Worm (Caenorhabditis elegans) whole organism, L1 larva: ENCODE measurements around the gene R04B5.6.

Experiments used
- C16A3.4 ChIP-seq: fragments of 150-350 bp; optimal IDR thresholded peaks from 2 replicates; lab custom pipeline; 2014; ENCODE audit warnings: missing biosample characterization, missing genetic modification characterization
- F16B12.6 ChIP-seq: fragments of 150-350 bp; optimal IDR thresholded peaks from 2 replicates; lab custom pipeline; 2014; ENCODE audit warnings: missing biosample characterization, missing genetic modification characterization
- aha-1 ChIP-seq: fragments of 150-350 bp; optimal IDR thresholded peaks from 2 replicates; lab custom pipeline; 2014; ENCODE audit warnings: missing biosample characterization, missing genetic modification characterization
- alr-1 ChIP-seq: fragments of 200-800 bp; sonication (Bioruptor generic); optimal IDR thresholded peaks from 2 replicates; lab custom pipeline; 2018; ENCODE audit warnings: borderline replicate concordance, mild to moderate bottlenecking, missing genetic modification characterization, missing compliant biosample characterization
- aly-2 ChIP-seq: fragments of 150-350 bp; optimal IDR thresholded peaks from 2 replicates; lab custom pipeline; 2014; ENCODE audit warnings: missing biosample characterization, missing genetic modification characterization
- ama-1 ChIP-seq: fragments of 150-350 bp; optimal IDR thresholded peaks from 2 replicates; lab custom pipeline; 2014
- blmp-1 ChIP-seq: fragments of 150-350 bp; optimal IDR thresholded peaks from 2 replicates; lab custom pipeline; 2014; ENCODE audit warnings: missing biosample characterization, missing genetic modification characterization
- ceh-63 ChIP-seq: fragments of 200-800 bp; sonication (Bioruptor generic); optimal IDR thresholded peaks from 2 replicates; lab custom pipeline; 2018; ENCODE audit warnings: mild to moderate bottlenecking, missing genetic modification characterization, missing compliant biosample characterization
- ceh-88 ChIP-seq: fragments of 200-800 bp; sonication (Bioruptor generic); IDR thresholded peaks from 2 replicates; pipeline ENCODE4 v1.3.6; 2022; ENCODE audit warnings: missing genetic modification characterization, missing compliant biosample characterization
- ceh-90 ChIP-seq: sonication (generic microtip); optimal IDR thresholded peaks from 2 replicates; lab custom pipeline; 2016; ENCODE audit warnings: missing genetic modification characterization, missing compliant biosample characterization
- ces-1 ChIP-seq: fragments of 150-350 bp; optimal IDR thresholded peaks from 2 replicates; lab custom pipeline; 2014; ENCODE audit warnings: missing biosample characterization, missing genetic modification reagents, missing genetic modification characterization
- efl-1 ChIP-seq, 4 experiments: fragments of 150-350 bp; optimal IDR thresholded peaks in 3 of 4; peaks in 1 of 4; 1 replicate in 1 of 4; 2 replicates in 3 of 4; lab custom pipeline; 2014; ENCODE audit warnings: missing biosample characterization in 2 of 4, missing genetic modification characterization in 2 of 4, missing genetic modification reagents in 2 of 4
- efl-3 ChIP-seq: fragments of 200-800 bp; sonication (Bioruptor generic); optimal IDR thresholded peaks from 2 replicates; lab custom pipeline; 2018; ENCODE audit warnings: mild to moderate bottlenecking, missing genetic modification characterization, missing compliant biosample characterization
- egl-13 ChIP-seq: sonication (generic microtip); optimal IDR thresholded peaks from 2 replicates; lab custom pipeline; 2016; ENCODE audit warnings: missing genotype, missing genetic modification reagents, missing genetic modification characterization, missing compliant biosample characterization
- elt-2 ChIP-seq: sonication (generic microtip); optimal IDR thresholded peaks from 2 replicates; lab custom pipeline; 2016; ENCODE audit warnings: missing genetic modification characterization, mild to moderate bottlenecking, inconsistent platforms, missing compliant biosample characterization, missing genetic modification reagents
- fkh-10 ChIP-seq: sonication (generic microtip); optimal IDR thresholded peaks from 2 replicates; lab custom pipeline; 2017; ENCODE audit warnings: missing biosample characterization, missing genetic modification reagents, missing genetic modification characterization
- fkh-4 ChIP-seq: sonication (generic microtip); optimal IDR thresholded peaks from 2 replicates; lab custom pipeline; 2016; ENCODE audit warnings: missing compliant biosample characterization, missing genetic modification characterization, borderline replicate concordance
- fkh-8 ChIP-seq: sonication (generic microtip); optimal IDR thresholded peaks from 2 replicates; lab custom pipeline; 2016; ENCODE audit warnings: mild to moderate bottlenecking, missing genetic modification characterization, missing compliant biosample characterization
- grh-1 ChIP-seq: fragments of 200-800 bp; sonication (Bioruptor generic); IDR thresholded peaks from 2 replicates; pipeline ENCODE4 v1.3.6; 2022; ENCODE audit warnings: missing genetic modification reagents, missing genetic modification characterization, missing compliant biosample characterization
- hlh-4 ChIP-seq: sonication (generic microtip); optimal IDR thresholded peaks from 2 replicates; lab custom pipeline; 2016; ENCODE audit warnings: mild to moderate bottlenecking, missing genetic modification characterization, missing compliant biosample characterization
- hpl-2 ChIP-seq: fragments of 150-350 bp; optimal IDR thresholded peaks from 2 replicates; lab custom pipeline; 2014; ENCODE audit warnings: missing biosample characterization, missing genetic modification reagents, missing genetic modification characterization
- irx-1 ChIP-seq: sonication (generic microtip); optimal IDR thresholded peaks from 2 replicates; lab custom pipeline; 2016; ENCODE audit warnings: missing genetic modification characterization, missing compliant biosample characterization
- isw-1 ChIP-seq: fragments of 200-800 bp; sonication (Bioruptor generic); IDR thresholded peaks from 2 replicates; pipeline ENCODE4 v1.3.6; 2022; ENCODE audit warnings: missing genetic modification characterization, missing compliant biosample characterization
- jun-1 ChIP-seq: fragments of 150-350 bp; optimal IDR thresholded peaks from 2 replicates; lab custom pipeline; 2014; ENCODE audit warnings: missing biosample characterization, missing genetic modification reagents, missing genetic modification characterization
- lin-13 ChIP-seq: fragments of 150-350 bp; optimal IDR thresholded peaks from 2 replicates; lab custom pipeline; 2014; ENCODE audit warnings: missing biosample characterization, missing genetic modification reagents, missing genetic modification characterization
- lin-15B ChIP-seq: fragments of 150-350 bp; sonication (generic microtip); optimal IDR thresholded peaks from 3 replicates; lab custom pipeline; 2014; ENCODE audit warnings: missing biosample characterization, missing genetic modification characterization
- lin-35 ChIP-seq, 2 experiments: fragments of 150-350 bp; optimal IDR thresholded peaks; 2 replicates each; lab custom pipeline; 2014; ENCODE audit warnings: missing biosample characterization in 2 of 2, missing genetic modification characterization in 2 of 2, missing genetic modification reagents in 2 of 2
- lin-39 ChIP-seq: fragments of 150-350 bp; optimal IDR thresholded peaks from 2 replicates; lab custom pipeline; 2014; ENCODE audit warnings: missing biosample characterization, missing genetic modification reagents, missing genetic modification characterization
- mdl-1 ChIP-seq, 2 experiments: fragments of 150-350 bp; optimal IDR thresholded peaks; 2 replicates each; lab custom pipeline; 2014 to 2017; ENCODE audit warnings: missing biosample characterization in 2 of 2, missing genetic modification characterization in 2 of 2, inconsistent platforms in 1 of 2
- mef-2 ChIP-seq: fragments of 150-350 bp; optimal IDR thresholded peaks from 2 replicates; lab custom pipeline; 2014; ENCODE audit warnings: missing biosample characterization, missing genetic modification characterization
- mep-1 ChIP-seq: fragments of 150-350 bp; optimal IDR thresholded peaks from 2 replicates; lab custom pipeline; 2014; ENCODE audit warnings: missing biosample characterization, missing genetic modification characterization
- nhr-11 ChIP-seq: fragments of 150-350 bp; optimal IDR thresholded peaks from 2 replicates; lab custom pipeline; 2014; ENCODE audit warnings: missing biosample characterization, missing genetic modification characterization
- nhr-20 ChIP-seq: sonication (generic microtip); optimal IDR thresholded peaks from 2 replicates; lab custom pipeline; 2016; ENCODE audit warnings: mild to moderate bottlenecking, missing genetic modification characterization, missing compliant biosample characterization
- nhr-237 ChIP-seq: fragments of 150-350 bp; optimal IDR thresholded peaks from 2 replicates; lab custom pipeline; 2014; ENCODE audit warnings: missing biosample characterization, missing genetic modification characterization
- nhr-28 ChIP-seq: fragments of 150-350 bp; optimal IDR thresholded peaks from 2 replicates; lab custom pipeline; 2014; ENCODE audit warnings: missing biosample characterization, missing genetic modification characterization
- nhr-47 ChIP-seq: sonication (generic microtip); optimal IDR thresholded peaks from 2 replicates; lab custom pipeline; 2016; ENCODE audit warnings: mild to moderate bottlenecking, missing genetic modification characterization, moderate library complexity, missing compliant biosample characterization
- nhr-77 ChIP-seq: fragments of 150-350 bp; optimal IDR thresholded peaks from 2 replicates; lab custom pipeline; 2014; ENCODE audit warnings: missing biosample characterization, missing genetic modification characterization
- nhr-84 ChIP-seq: sonication (generic microtip); optimal IDR thresholded peaks from 2 replicates; lab custom pipeline; 2017; ENCODE audit warnings: missing biosample characterization, missing genetic modification characterization
- nhr-85 ChIP-seq: sonication (generic microtip); peaks from one replicate; lab custom pipeline; 2016; ENCODE audit warnings: missing genetic modification characterization, inconsistent platforms, missing compliant biosample characterization
- pax-3 ChIP-seq: fragments of 200-800 bp; sonication (Bioruptor generic); optimal IDR thresholded peaks from 2 replicates; lab custom pipeline; 2018; ENCODE audit warnings: mild to moderate bottlenecking, missing genetic modification characterization, moderate library complexity, missing compliant biosample characterization
- pqm-1 ChIP-seq: sonication (generic microtip); optimal IDR thresholded peaks from 3 replicates; lab custom pipeline; 2017; ENCODE audit warnings: missing biosample characterization, missing genetic modification characterization
- rnt-1 ChIP-seq: sonication (generic microtip); optimal IDR thresholded peaks from 2 replicates; lab custom pipeline; 2016; ENCODE audit warnings: mild to moderate bottlenecking, missing genetic modification characterization, moderate library complexity, missing compliant biosample characterization
- skn-1 ChIP-seq: fragments of 150-350 bp; optimal IDR thresholded peaks from 2 replicates; lab custom pipeline; 2014; ENCODE audit warnings: missing biosample characterization, missing genetic modification characterization
- snu-23 ChIP-seq: sonication (generic microtip); optimal IDR thresholded peaks from 2 replicates; lab custom pipeline; 2016; ENCODE audit warnings: missing genetic modification characterization, missing compliant biosample characterization
- sox-4 ChIP-seq: sonication (generic microtip); optimal IDR thresholded peaks from 2 replicates; lab custom pipeline; 2016; ENCODE audit warnings: missing genetic modification characterization, missing compliant biosample characterization
- sup-37 ChIP-seq: fragments of 200-800 bp; sonication (Bioruptor generic); optimal IDR thresholded peaks from 2 replicates; lab custom pipeline; 2018; ENCODE audit warnings: mild to moderate bottlenecking, missing genetic modification characterization, missing compliant biosample characterization
- tlp-1 ChIP-seq: fragments of 150-350 bp; optimal IDR thresholded peaks from 2 replicates; lab custom pipeline; 2014; ENCODE audit warnings: missing biosample characterization, missing genetic modification characterization
- unc-130 ChIP-seq: fragments of 150-350 bp; optimal IDR thresholded peaks from 2 replicates; lab custom pipeline; 2017; ENCODE audit warnings: missing biosample characterization, missing genetic modification characterization, inconsistent platforms
- unc-30 ChIP-seq: sonication (generic microtip); optimal IDR thresholded peaks from 2 replicates; lab custom pipeline; 2017; ENCODE audit warnings: missing biosample characterization, missing genetic modification characterization
- unc-86 ChIP-seq: sonication (generic microtip); optimal IDR thresholded peaks from 2 replicates; lab custom pipeline; 2016; ENCODE audit warnings: missing genetic modification characterization, missing compliant biosample characterization
- unc-98 ChIP-seq: fragments of 200-800 bp; sonication (Bioruptor generic); IDR thresholded peaks from 2 replicates; pipeline ENCODE4 v1.3.6; 2022; ENCODE audit warnings: missing genetic modification characterization, missing compliant biosample characterization
- xbp-1 ChIP-seq: sonication (generic microtip); optimal IDR thresholded peaks from 2 replicates; lab custom pipeline; 2016; ENCODE audit warnings: missing genetic modification characterization, missing compliant biosample characterization
- zip-4 ChIP-seq: fragments of 200-800 bp; sonication (Bioruptor generic); optimal IDR thresholded peaks from 2 replicates; lab custom pipeline; 2018; ENCODE audit warnings: mild to moderate bottlenecking, missing genetic modification characterization, moderate library complexity, missing compliant biosample characterization
- ztf-11 ChIP-seq, 2 experiments: sonication (generic microtip); optimal IDR thresholded peaks; 2 replicates each; lab custom pipeline; 2016 to 2017; ENCODE audit warnings: missing genetic modification characterization in 2 of 2, missing biosample characterization in 1 of 2, missing compliant biosample characterization in 1 of 2
- ztf-4 ChIP-seq: fragments of 150-350 bp; optimal IDR thresholded peaks from 2 replicates; lab custom pipeline; 2014; ENCODE audit warnings: missing biosample characterization, missing genetic modification characterization

Gene R04B5.6

ce11 chrV:10087103-10087502, 2.1 kb downstream of the R04B5.6 start, which contains the start of gene R04B5.5 (continued):
- TF ChIP-seq sup-37 (GFP tag; lab: Kevin White, UChicago): no peak
- no peak for TF ChIP-seq nhr-77
- TF ChIP-seq irx-1 (tag; lab: Kevin White, UChicago): no peak
- no peak for TF ChIP-seq lin-13 (GFP tag; lab: Kevin White, UChicago)
- no peak for TF ChIP-seq C16A3.4 (tag; lab: Kevin White, UChicago)
- no peak for TF ChIP-seq unc-130 (tag; lab: Kevin White, UChicago)
- TF ChIP-seq grh-1 (GFP tag; lab: Robert Waterston, UW): no peak
- no peak for TF ChIP-seq pax-3 (tag; lab: Kevin White, UChicago)
- no peak for TF ChIP-seq ceh-88 (GFP tag; lab: Robert Waterston, UW)
- TF ChIP-seq jun-1 (tag; lab: Kevin White, UChicago): no peak
- TF ChIP-seq unc-30 (tag; lab: Kevin White, UChicago): no peak
- TF ChIP-seq sox-4 (tag; lab: Kevin White, UChicago): no peak
- TF ChIP-seq unc-98 (GFP tag; lab: Robert Waterston, UW): no peak
- TF ChIP-seq mdl-1 (tag; optimal IDR thresholded peaks at IDR 0.05; lab: Kevin White, UChicago): peak in 1 of 2 experiments; percentile 10
- no peak for TF ChIP-seq skn-1 (tag; lab: Kevin White, UChicago)
- TF ChIP-seq lin-35 (GFP tag; optimal IDR thresholded peaks at IDR 0.05; lab: Kevin White, UChicago): peak in 1 of 2 experiments; percentile 30
- TF ChIP-seq aly-2: no peak
- TF ChIP-seq blmp-1 (tag; lab: Kevin White, UChicago): peak; percentile 75
- no peak for TF ChIP-seq ztf-4 (tag; lab: Kevin White, UChicago)
- no peak for TF ChIP-seq lin-15B (tag; lab: Kevin White, UChicago)
- TF ChIP-seq ces-1 (GFP tag; lab: Kevin White, UChicago): no peak
- TF ChIP-seq xbp-1 (tag; lab: Kevin White, UChicago): no peak
- TF ChIP-seq fkh-4 (tag; lab: Kevin White, UChicago): no peak
- TF ChIP-seq ztf-11 (tag; optimal IDR thresholded peaks at IDR 0.05; lab: Kevin White, UChicago): no peak
- no peak for TF ChIP-seq fkh-10 (GFP tag; lab: Kevin White, UChicago)
- no peak for TF ChIP-seq egl-13 (tag; lab: Kevin White, UChicago)
- peak; percentile 82 for TF ChIP-seq elt-2
- TF ChIP-seq F16B12.6 (tag; lab: Kevin White, UChicago): no peak
- TF ChIP-seq nhr-237 (tag; lab: Kevin White, UChicago): no peak
- no peak for TF ChIP-seq rnt-1 (tag; lab: Kevin White, UChicago)
- TF ChIP-seq mep-1 (tag; lab: Kevin White, UChicago): peak; percentile 5
- TF ChIP-seq ceh-63 (GFP tag; lab: Kevin White, UChicago): no peak
- no peak for TF ChIP-seq nhr-84 (tag; lab: Kevin White, UChicago)
- TF ChIP-seq pqm-1 (tag; lab: Kevin White, UChicago): no peak
- TF ChIP-seq isw-1: no peak
- no peak for TF ChIP-seq unc-86 (tag; lab: Kevin White, UChicago)
- no peak for TF ChIP-seq efl-3
- no peak for TF ChIP-seq nhr-28 (tag; lab: Kevin White, UChicago)
- TF ChIP-seq nhr-20 (tag; lab: Kevin White, UChicago): peak; percentile 71
- TF ChIP-seq nhr-47 (tag; lab: Kevin White, UChicago): no peak
- no peak for TF ChIP-seq mef-2 (tag; lab: Kevin White, UChicago)
- TF ChIP-seq snu-23 (GFP tag; lab: Kevin White, UChicago): peak; percentile 51
- no peak for TF ChIP-seq ceh-90 (tag; lab: Kevin White, UChicago)
- TF ChIP-seq nhr-11 (tag; lab: Kevin White, UChicago): no peak
- no peak for TF ChIP-seq aha-1 (tag; lab: Kevin White, UChicago)
- TF ChIP-seq fkh-8 (tag; lab: Kevin White, UChicago): no peak
- no peak for TF ChIP-seq hpl-2 (GFP tag; lab: Kevin White, UChicago)
- no peak for TF ChIP-seq alr-1 (tag; lab: Kevin White, UChicago)
- peak; percentile 54 for TF ChIP-seq nhr-85
- no peak for TF ChIP-seq ama-1 (lab: Kevin White, UChicago)
- no peak for TF ChIP-seq lin-39 (tag; lab: Kevin White, UChicago)
- no peak for TF ChIP-seq zip-4
- TF ChIP-seq hlh-4 (tag; lab: Kevin White, UChicago): no peak
- peak; percentile 1 for TF ChIP-seq tlp-1
- no peak for TF ChIP-seq efl-1 (optimal IDR thresholded peaks at IDR 0.05; lab: Kevin White, UChicago)
- TF ChIP-seq efl-1 (GFP tag; optimal IDR thresholded peaks at IDR 0.05 in 1 of 2; lab: Kevin White, UChicago): no peak
